Worm (Caenorhabditis elegans) whole organism, young adult: Measurements from ENCODE around the gene C05B5.17.

ENCODE experiments used
- B0035.1 ChIP-seq: sonication (generic microtip); optimal IDR thresholded peaks from 2 replicates; lab custom pipeline; 2016; ENCODE audit warnings: missing genetic modification characterization, mild to moderate bottlenecking, missing compliant biosample characterization, missing genotype, missing genetic modification reagents
- F23B12.7 ChIP-seq: sonication (generic microtip); optimal IDR thresholded peaks from 2 replicates; lab custom pipeline; 2017; ENCODE audit warnings: missing genetic modification characterization, mild to moderate bottlenecking, missing compliant biosample characterization, antibody characterized with exemption, moderate library complexity; ENCODE audit not compliant: insufficient read depth
- F37B4.10 ChIP-seq: fragments of 200-800 bp; sonication (Bioruptor generic); IDR thresholded peaks from 2 replicates; pipeline ENCODE4 v1.3.6; 2022; ENCODE audit warnings: missing genetic modification characterization, missing compliant biosample characterization
- F52B5.7 ChIP-seq: sonication (generic microtip); optimal IDR thresholded peaks from 2 replicates; lab custom pipeline; 2016; ENCODE audit warnings: mild to moderate bottlenecking, missing genetic modification characterization, missing compliant biosample characterization
- K12H6.12 ChIP-seq: fragments of 200-800 bp; sonication (Bioruptor generic); optimal IDR thresholded peaks from 2 replicates; lab custom pipeline; 2018; ENCODE audit warnings: mild to moderate bottlenecking, missing genetic modification characterization, missing compliant biosample characterization
- T26A5.8 ChIP-seq: sonication (generic microtip); optimal IDR thresholded peaks from 2 replicates; lab custom pipeline; 2016; ENCODE audit warnings: missing genetic modification characterization, missing compliant biosample characterization
- Y67H2A.10 ChIP-seq: fragments of 200-800 bp; sonication (Bioruptor generic); conservative IDR thresholded peaks from 2 replicates; pipeline ENCODE4 v1.3.6; 2022; ENCODE audit warnings: missing genetic modification reagents, missing genetic modification characterization, missing compliant biosample characterization
- Y79H2A.3 ChIP-seq: fragments of 200-800 bp; sonication (Bioruptor generic); conservative IDR thresholded peaks from 2 replicates; pipeline ENCODE4 v1.3.6; 2022; ENCODE audit warnings: missing genetic modification reagents, missing genetic modification characterization, missing compliant biosample characterization
- Y95B8A.8 ChIP-seq: fragments of 200-800 bp; sonication (Bioruptor generic); IDR thresholded peaks from 2 replicates; pipeline ENCODE4 v1.3.6; 2022; ENCODE audit warnings: missing genetic modification reagents, missing genetic modification characterization, missing compliant biosample characterization
- ZK185.1 ChIP-seq: sonication (generic microtip); optimal IDR thresholded peaks from 2 replicates; lab custom pipeline; 2016; ENCODE audit warnings: mild to moderate bottlenecking, missing genetic modification characterization, missing compliant biosample characterization; ENCODE audit not compliant: poor library complexity, severe bottlenecking
- atf-7 ChIP-seq: sonication (generic microtip); optimal IDR thresholded peaks from 2 replicates; lab custom pipeline; 2017; ENCODE audit warnings: mild to moderate bottlenecking, missing genetic modification characterization, missing compliant biosample characterization
- attf-5 ChIP-seq: fragments of 200-800 bp; sonication (Bioruptor generic); optimal IDR thresholded peaks from 2 replicates; lab custom pipeline; 2018; ENCODE audit warnings: mild to moderate bottlenecking, missing genetic modification characterization, missing compliant biosample characterization
- dpl-1 ChIP-seq: fragments of 150-350 bp; optimal IDR thresholded peaks from 2 replicates; lab custom pipeline; 2014; ENCODE audit warnings: missing biosample characterization, missing genetic modification reagents, missing genetic modification characterization
- egl-18 ChIP-seq: fragments of 200-800 bp; sonication (Bioruptor generic); IDR thresholded peaks from 2 replicates; pipeline ENCODE4 v1.3.6; 2022; ENCODE audit warnings: missing genetic modification reagents, missing genetic modification characterization, missing compliant biosample characterization
- egl-44 ChIP-seq: fragments of 200-800 bp; sonication (Bioruptor generic); IDR thresholded peaks from 2 replicates; pipeline ENCODE4 v1.3.6; 2022; ENCODE audit warnings: missing genetic modification reagents, missing genetic modification characterization, missing compliant biosample characterization
- ekl-4 ChIP-seq: fragments of 200-800 bp; sonication (Bioruptor generic); IDR thresholded peaks from 2 replicates; pipeline ENCODE4 v1.3.6; 2022; ENCODE audit warnings: missing genetic modification reagents, missing genetic modification characterization, missing compliant biosample characterization
- gei-17 ChIP-seq: fragments of 200-800 bp; sonication (Bioruptor generic); optimal IDR thresholded peaks from 2 replicates; lab custom pipeline; 2018; ENCODE audit warnings: mild to moderate bottlenecking, missing genetic modification characterization, missing compliant biosample characterization
- hmg-20 ChIP-seq: fragments of 200-800 bp; sonication (Bioruptor generic); IDR thresholded peaks from 2 replicates; pipeline ENCODE4 v1.3.6; 2022; ENCODE audit warnings: missing genetic modification reagents, missing genetic modification characterization, missing compliant biosample characterization
- hrde-1 ChIP-seq: sonication (generic microtip); optimal IDR thresholded peaks from 2 replicates; lab custom pipeline; 2016; ENCODE audit warnings: missing genetic modification characterization, mild to moderate bottlenecking, missing compliant biosample characterization, moderate library complexity, missing genotype, missing genetic modification reagents, borderline replicate concordance
- hsf-1 ChIP-seq: fragments of 200-800 bp; sonication (Bioruptor generic); IDR thresholded peaks from 2 replicates; pipeline ENCODE4 v1.3.6; 2022; ENCODE audit warnings: missing genetic modification reagents, missing genetic modification characterization, missing compliant biosample characterization
- lir-1 ChIP-seq: fragments of 200-800 bp; sonication (Bioruptor generic); conservative IDR thresholded peaks from 2 replicates; pipeline ENCODE4 v1.3.6; 2022; ENCODE audit warnings: missing genetic modification reagents, missing genetic modification characterization, missing compliant biosample characterization
- madf-10 ChIP-seq: sonication (generic microtip); optimal IDR thresholded peaks from 2 replicates; lab custom pipeline; 2016; ENCODE audit warnings: mild to moderate bottlenecking, missing genetic modification characterization, missing compliant biosample characterization
- madf-6 ChIP-seq: fragments of 200-800 bp; sonication (Bioruptor generic); IDR thresholded peaks from 2 replicates; pipeline ENCODE4 v1.3.6; 2022; ENCODE audit warnings: missing genetic modification reagents, missing genetic modification characterization, missing compliant biosample characterization
- madf-8 ChIP-seq: fragments of 200-800 bp; sonication (Bioruptor generic); conservative IDR thresholded peaks from 2 replicates; pipeline ENCODE4 v1.3.6; 2022; ENCODE audit warnings: missing genetic modification reagents, missing genetic modification characterization, missing compliant biosample characterization
- mcd-1 ChIP-seq: fragments of 200-800 bp; sonication (Bioruptor generic); IDR thresholded peaks from 2 replicates; pipeline ENCODE4 v1.3.6; 2022; ENCODE audit warnings: missing genetic modification reagents, missing genetic modification characterization, missing compliant biosample characterization
- mxl-1 ChIP-seq: sonication (generic microtip); optimal IDR thresholded peaks from 2 replicates; lab custom pipeline; 2016; ENCODE audit warnings: missing genetic modification characterization, missing compliant biosample characterization
- nhr-120 ChIP-seq: fragments of 200-800 bp; sonication (Bioruptor generic); IDR thresholded peaks from 2 replicates; pipeline ENCODE4 v1.3.6; 2022; ENCODE audit warnings: missing genetic modification characterization, missing compliant biosample characterization
- nhr-27 ChIP-seq: fragments of 200-800 bp; sonication (Bioruptor generic); optimal IDR thresholded peaks from 2 replicates; lab custom pipeline; 2018; ENCODE audit warnings: mild to moderate bottlenecking, missing genetic modification characterization, moderate library complexity, missing compliant biosample characterization
- pbrm-1 ChIP-seq: fragments of 200-800 bp; sonication (Bioruptor generic); IDR thresholded peaks from 2 replicates; pipeline ENCODE4 v1.3.6; 2022; ENCODE audit warnings: missing genetic modification reagents, missing genetic modification characterization, missing compliant biosample characterization
- rec-8 ChIP-seq, 2 experiments: sonication (generic microtip); optimal IDR thresholded peaks; 2 replicates each; lab custom pipeline; 2016; ENCODE audit warnings: mild to moderate bottlenecking in 2 of 2, missing genetic modification characterization in 2 of 2, missing genetic modification reagents in 2 of 2, missing genotype in 2 of 2, missing biosample characterization in 1 of 2, missing compliant biosample characterization in 1 of 2, moderate library complexity in 1 of 2
- snpc-1.1 ChIP-seq: sonication (generic microtip); optimal IDR thresholded peaks from 2 replicates; lab custom pipeline; 2017; ENCODE audit warnings: missing genetic modification characterization, mild to moderate bottlenecking, missing compliant biosample characterization, antibody characterized with exemption, moderate library complexity, missing genotype, missing genetic modification reagents; ENCODE audit not compliant: insufficient read depth
- snpc-3.4 ChIP-seq: sonication (generic microtip); optimal IDR thresholded peaks from 2 replicates; lab custom pipeline; 2017; ENCODE audit warnings: missing genetic modification characterization, mild to moderate bottlenecking, missing compliant biosample characterization, antibody characterized with exemption, moderate library complexity, missing genotype, missing genetic modification reagents
- tbp1 ChIP-seq: fragments of 200-800 bp; sonication (Bioruptor generic); optimal IDR thresholded peaks from 2 replicates; lab custom pipeline; 2018; ENCODE audit warnings: mild to moderate bottlenecking, missing genetic modification characterization, missing compliant biosample characterization
- tlf-1 ChIP-seq: fragments of 200-800 bp; sonication (Bioruptor generic); optimal IDR thresholded peaks from 2 replicates; lab custom pipeline; 2018; ENCODE audit warnings: mild to moderate bottlenecking, missing genetic modification characterization, missing compliant biosample characterization
- zim-3 ChIP-seq: sonication (generic microtip); optimal IDR thresholded peaks from 2 replicates; lab custom pipeline; 2017; ENCODE audit warnings: mild to moderate bottlenecking, missing genetic modification characterization, moderate library complexity, missing compliant biosample characterization
- ztf-28 ChIP-seq: fragments of 200-800 bp; sonication (Bioruptor generic); IDR thresholded peaks from 2 replicates; pipeline ENCODE4 v1.3.6; 2022; ENCODE audit warnings: missing genetic modification reagents, missing genetic modification characterization, missing compliant biosample characterization
- ztf-3 ChIP-seq: fragments of 200-800 bp; sonication (Bioruptor generic); optimal IDR thresholded peaks from 2 replicates; lab custom pipeline; 2018; ENCODE audit warnings: mild to moderate bottlenecking, missing genetic modification characterization, missing compliant biosample characterization

C05B5.17 gene

ce11 chrIII:10027947-10028346 is 28.8 kb upstream of the C05B5.17 start, which contains the start of gene ins-23:
TSS of gene ins-23 (plus strand) at chrIII:10028247.
- no peak for TF ChIP-seq K12H6.12 (tag; lab: Kevin White, UChicago)
- TF ChIP-seq nhr-27 (tag; lab: Kevin White, UChicago) = no peak
- no peak for TF ChIP-seq Y67H2A.10 (GFP tag; lab: Robert Waterston, UW)
- no peak for TF ChIP-seq zim-3 (tag; lab: Kevin White, UChicago)
- TF ChIP-seq hrde-1 (tag; lab: Kevin White, UChicago) = no peak
- no peak for TF ChIP-seq atf-7 (tag; lab: Kevin White, UChicago)
- TF ChIP-seq dpl-1 (GFP tag; lab: Kevin White, UChicago) = no peak
- no peak for TF ChIP-seq snpc-3.4
- no peak for TF ChIP-seq rec-8 (tag; optimal IDR thresholded peaks at IDR 0.05; lab: Kevin White, UChicago)
- no peak for TF ChIP-seq F52B5.7 (tag; lab: Kevin White, UChicago)
- no peak for TF ChIP-seq F23B12.7

ce11 chrIII:10025989-10026388 is 26.9 kb upstream of the C05B5.17 start, which contains the start of gene ins-22:
TSS of gene ins-22 (plus strand) at chrIII:10026289.
- no peak for TF ChIP-seq madf-8 (GFP tag; lab: Robert Waterston, UW)
- no peak for TF ChIP-seq madf-10 (tag; lab: Kevin White, UChicago)
- no peak for TF ChIP-seq tbp1 (GFP tag; lab: Kevin White, UChicago)
- TF ChIP-seq egl-44 = no peak
- no peak for TF ChIP-seq mcd-1 (GFP tag; lab: Robert Waterston, UW)
- no peak for TF ChIP-seq T26A5.8 (tag; lab: Kevin White, UChicago)
- no peak for TF ChIP-seq attf-5 (GFP tag; lab: Kevin White, UChicago)
- no peak for TF ChIP-seq nhr-120 (GFP tag; lab: Robert Waterston, UW)
- no peak for TF ChIP-seq pbrm-1 (GFP tag; lab: Robert Waterston, UW)
- TF ChIP-seq F37B4.10 (GFP tag; lab: Robert Waterston, UW) = no peak
- no peak for TF ChIP-seq mxl-1 (tag; lab: Kevin White, UChicago)
- no peak for TF ChIP-seq hsf-1
- no peak for TF ChIP-seq ekl-4 (GFP tag; lab: Robert Waterston, UW)
- no peak for TF ChIP-seq Y79H2A.3 (GFP tag; lab: Robert Waterston, UW)
- TF ChIP-seq dpl-1 (GFP tag; lab: Kevin White, UChicago) = no peak
- TF ChIP-seq Y95B8A.8 (GFP tag; lab: Robert Waterston, UW) = no peak
- TF ChIP-seq ZK185.1 (tag; lab: Kevin White, UChicago) = no peak
- no peak for TF ChIP-seq B0035.1 (tag; lab: Kevin White, UChicago)
- no peak for TF ChIP-seq madf-6 (GFP tag; lab: Robert Waterston, UW)
- TF ChIP-seq ztf-28 (GFP tag; lab: Robert Waterston, UW) = no peak

DNA sequence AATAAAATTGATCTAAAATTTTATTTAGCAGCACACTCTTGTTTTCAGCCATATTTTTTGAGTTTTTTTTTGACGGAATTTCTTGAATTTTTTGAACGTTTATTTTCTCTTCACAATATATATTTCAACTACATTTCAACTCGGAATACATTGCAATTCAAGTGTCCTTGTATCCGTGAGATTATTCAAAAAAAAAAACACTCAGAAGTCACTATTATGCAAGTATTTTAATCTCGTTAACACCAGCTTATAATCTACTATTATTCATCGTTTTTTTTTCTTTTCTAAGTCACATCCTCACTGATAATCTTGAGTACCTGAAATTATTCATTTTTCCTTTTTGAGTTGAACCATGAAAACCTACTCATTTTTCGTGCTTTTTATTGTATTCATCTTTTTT is 24.3 kb upstream of the C05B5.17 start, which contains the start of gene ins-21:
TSS of gene ins-21 (plus strand) at position 301 of the 400 bp plus-strand sequence.
- no peak for TF ChIP-seq hmg-20 (GFP tag; lab: Robert Waterston, UW)
- no peak for TF ChIP-seq ztf-3 (GFP tag; lab: Kevin White, UChicago)
- TF ChIP-seq gei-17 (GFP tag; lab: Kevin White, UChicago) = no peak
- TF ChIP-seq tlf-1 (GFP tag; lab: Kevin White, UChicago) = no peak
- TF ChIP-seq egl-18 (GFP tag; lab: Robert Waterston, UW) = no peak
- no peak for TF ChIP-seq snpc-1.1
- TF ChIP-seq atf-7 (tag; lab: Kevin White, UChicago) = no peak
- no peak for TF ChIP-seq lir-1 (GFP tag; lab: Robert Waterston, UW)
